Fruit fly (Drosophila melanogaster): Measurements from ENCODE around the gene Sec15.

Sec15 gene

DNA sequence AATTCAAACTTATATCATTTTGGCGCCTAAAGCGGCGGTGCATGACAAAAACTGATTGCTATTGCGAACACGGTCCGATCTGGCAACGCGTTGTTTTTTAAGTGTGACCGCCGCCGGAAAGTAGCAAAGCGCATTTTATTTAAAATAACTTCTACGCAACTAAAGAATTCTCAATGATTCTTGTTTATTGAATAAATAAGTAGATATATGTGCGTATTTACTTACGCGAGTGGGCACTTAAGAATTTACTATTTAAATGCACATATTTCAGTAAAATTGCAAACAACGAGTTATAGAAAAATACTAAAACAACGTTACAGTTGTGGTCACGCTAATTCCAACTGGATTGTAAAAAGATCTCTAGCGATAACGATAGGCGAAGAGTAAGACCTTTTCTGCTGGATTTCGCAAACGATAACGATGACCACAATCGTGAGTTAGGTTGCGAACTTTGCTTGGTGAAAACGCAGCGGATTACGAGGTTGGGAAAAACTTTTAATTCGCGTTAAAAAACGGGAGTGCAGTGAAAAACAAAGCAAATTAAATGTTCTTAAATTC, 48.2 kb upstream of the Sec15 start:
- TF ChIP-seq ey (GFP tag; optimal IDR thresholded peaks at IDR 0.05): no peak
- TF ChIP-seq psq (GFP tag; optimal IDR thresholded peaks at IDR 0.05): no peak
- no peak for TF ChIP-seq GATAd (GFP tag; optimal IDR thresholded peaks at IDR 0.05)
- TF ChIP-seq Mio (GFP tag; optimal IDR thresholded peaks at IDR 0.05): no peak
- TF ChIP-seq Jra (GFP tag; optimal IDR thresholded peaks at IDR 0.05): no peak
- TF ChIP-seq h (GFP tag; optimal IDR thresholded peaks at IDR 0.05): peak; percentile 13
- TF ChIP-seq brk (GFP tag; optimal IDR thresholded peaks at IDR 0.05): no peak
- no peak for TF ChIP-seq fru (GFP tag; optimal IDR thresholded peaks at IDR 0.05)
- TF ChIP-seq br (GFP tag; optimal IDR thresholded peaks at IDR 0.05): no peak
- no peak for TF ChIP-seq Vsx2 (GFP tag; optimal IDR thresholded peaks at IDR 0.05; ENCODE audit: partially characterized antibody)
- no peak for TF ChIP-seq Rel (GFP tag; optimal IDR thresholded peaks at IDR 0.05)
- TF ChIP-seq Rel (tag; optimal IDR thresholded peaks at IDR 0.05): peak; percentile 29
- no peak for TF ChIP-seq Hr78 (GFP tag; optimal IDR thresholded peaks at IDR 0.05)
- TF ChIP-seq rgr (GFP tag; optimal IDR thresholded peaks at IDR 0.05): no peak
- TF ChIP-seq sv (GFP tag; optimal IDR thresholded peaks at IDR 0.05): no peak
- TF ChIP-seq N (GFP tag; optimal IDR thresholded peaks at IDR 0.05): no peak
- TF ChIP-seq Hnf4 (GFP tag; optimal IDR thresholded peaks at IDR 0.05): peak; percentile 16
- no peak for TF ChIP-seq Dfd (GFP tag; optimal IDR thresholded peaks at IDR 0.05)
- TF ChIP-seq CG32264 (GFP tag; optimal IDR thresholded peaks at IDR 0.05): no peak
- TF ChIP-seq dsf (GFP tag; optimal IDR thresholded peaks at IDR 0.05; ENCODE audit: borderline replicate concordance): no peak
- no peak for TF ChIP-seq CG9705 (GFP tag; optimal IDR thresholded peaks at IDR 0.05)
- TF ChIP-seq dl (GFP tag; optimal IDR thresholded peaks at IDR 0.05; ENCODE audit: insufficient read depth in 1 of 2, partially characterized antibody in 2 of 2): peak in 1 of 2 experiments; percentile 5
- no peak for TF ChIP-seq Myc (optimal IDR thresholded peaks at IDR 0.05)
- no peak for TF ChIP-seq usp (GFP tag; optimal IDR thresholded peaks at IDR 0.05)
- no peak for TF ChIP-seq jim (GFP tag; optimal IDR thresholded peaks at IDR 0.05)
- TF ChIP-seq pan (optimal IDR thresholded peaks at IDR 0.05): no peak
- TF ChIP-seq foxo (GFP tag; optimal IDR thresholded peaks at IDR 0.05): no peak
- TF ChIP-seq Dif (GFP tag; optimal IDR thresholded peaks at IDR 0.05; ENCODE audit: partially characterized antibody): peak; percentile 83
- TF ChIP-seq Abd-B (GFP tag; optimal IDR thresholded peaks at IDR 0.05): no peak

DNA sequence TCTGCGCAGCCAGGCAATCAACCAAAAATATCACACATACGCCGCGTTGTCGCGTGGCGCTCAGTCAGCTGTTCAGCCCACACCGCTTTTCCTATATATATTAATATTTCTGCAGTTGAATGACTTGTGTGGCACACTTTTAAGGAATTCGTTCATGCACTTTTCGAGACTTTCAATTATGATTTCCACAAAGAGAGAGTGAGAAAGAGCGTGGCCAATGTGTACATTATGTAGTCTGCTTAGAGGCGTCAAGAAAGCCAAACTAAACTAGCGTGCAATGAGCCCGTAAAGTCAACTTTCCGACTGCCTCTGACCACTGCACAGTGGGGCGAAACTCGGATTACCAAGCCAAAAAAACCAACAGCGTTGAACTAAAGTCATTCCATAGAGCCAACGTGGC, 46.4 kb upstream of the Sec15 start:
- TF ChIP-seq h (GFP tag; optimal IDR thresholded peaks at IDR 0.05) (peak; percentile 49), CrebA (GFP tag; optimal IDR thresholded peaks at IDR 0.05; ENCODE audit: borderline replicate concordance) (no peak), CG9705 (GFP tag; optimal IDR thresholded peaks at IDR 0.05) (no peak)

DNA sequence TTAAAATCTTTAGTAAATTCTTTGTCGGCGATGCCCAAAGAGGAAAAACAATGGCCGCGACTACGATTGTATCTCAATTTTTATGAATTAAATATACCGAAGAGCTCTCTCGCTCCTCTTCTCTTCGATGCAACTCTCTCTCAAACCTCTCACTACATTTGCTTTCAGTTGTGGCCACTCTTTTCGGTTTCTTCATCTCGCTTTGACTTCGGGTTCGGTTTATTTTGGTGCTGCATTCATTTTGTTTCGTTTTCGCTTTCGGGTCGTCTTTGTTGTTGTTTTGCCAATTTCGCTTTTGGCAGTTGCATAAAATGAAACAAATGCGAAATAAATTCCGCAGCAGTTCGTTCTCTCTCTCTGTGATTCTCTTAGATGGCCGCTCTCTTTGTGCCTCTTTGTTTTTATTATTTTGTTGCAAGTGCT, 45.1 kb upstream of the Sec15 start:
- peak; percentile 34 for TF ChIP-seq br (GFP tag; optimal IDR thresholded peaks at IDR 0.05)
- peak; percentile 33 for TF ChIP-seq woc (GFP tag; optimal IDR thresholded peaks at IDR 0.05)
- peak; percentile 57 for TF ChIP-seq Vsx2 (GFP tag; optimal IDR thresholded peaks at IDR 0.05; ENCODE audit: partially characterized antibody)
- peak; percentile 65 for TF ChIP-seq brk (GFP tag; optimal IDR thresholded peaks at IDR 0.05)
- TF ChIP-seq dl (GFP tag; optimal IDR thresholded peaks at IDR 0.05; ENCODE audit: insufficient read depth in 1 of 2, partially characterized antibody in 2 of 2): peak; percentile 80 to 84
- TF ChIP-seq Hnf4 (GFP tag; optimal IDR thresholded peaks at IDR 0.05): no peak
- peak; percentile 78 for TF ChIP-seq Dif (GFP tag; optimal IDR thresholded peaks at IDR 0.05; ENCODE audit: partially characterized antibody)
- TF ChIP-seq CrebA (GFP tag; optimal IDR thresholded peaks at IDR 0.05; ENCODE audit: borderline replicate concordance): peak; percentile 89
- peak; percentile 3 for TF ChIP-seq psq (GFP tag; optimal IDR thresholded peaks at IDR 0.05)
- peak; percentile 86 for TF ChIP-seq Sp1 (GFP tag; optimal IDR thresholded peaks at IDR 0.05)
- TF ChIP-seq Rel (GFP tag; optimal IDR thresholded peaks at IDR 0.05): peak; percentile 78
- TF ChIP-seq Rel (tag; optimal IDR thresholded peaks at IDR 0.05): peak; percentile 47
- TF ChIP-seq Abd-B (GFP tag; optimal IDR thresholded peaks at IDR 0.05): no peak
- no peak for TF ChIP-seq N (GFP tag; optimal IDR thresholded peaks at IDR 0.05)
- TF ChIP-seq sage (GFP tag; optimal IDR thresholded peaks at IDR 0.05): peak; percentile 60

DNA sequence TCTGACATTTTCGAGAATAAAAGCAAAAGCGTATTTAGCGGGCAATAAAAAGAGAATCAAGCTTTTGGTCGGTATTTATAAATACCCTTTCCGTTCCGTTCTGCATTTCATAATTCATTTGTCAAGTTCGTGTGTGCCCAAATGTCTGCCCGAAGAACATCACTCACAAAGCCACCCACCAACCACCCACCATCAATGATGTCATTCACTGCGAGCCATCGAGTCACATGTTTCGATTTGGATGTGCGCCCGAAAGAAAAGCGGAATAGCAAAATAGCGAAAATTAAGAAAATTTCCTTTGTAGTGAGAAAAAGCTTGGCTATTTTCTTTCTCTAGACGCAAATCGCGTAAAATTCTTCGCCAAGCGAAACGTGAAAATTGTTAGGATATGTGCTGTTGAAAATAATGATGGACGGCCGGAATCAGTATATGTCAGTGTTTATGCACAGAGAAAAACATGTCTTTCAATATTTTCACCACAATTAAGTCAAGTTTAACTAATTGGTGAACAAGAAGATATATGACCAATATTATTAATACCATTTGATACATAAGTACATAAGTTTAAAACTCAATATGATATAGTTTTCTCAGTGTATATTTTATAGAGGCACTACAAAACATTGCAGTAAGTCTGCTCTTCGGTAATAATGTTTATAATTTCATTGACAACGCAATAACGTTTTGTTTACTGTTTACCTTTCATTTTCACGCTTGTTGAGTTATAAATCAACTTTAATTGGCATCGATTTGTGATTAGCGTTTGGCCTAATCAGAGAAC, 43.5 kb upstream of the Sec15 start:
- TF ChIP-seq h (GFP tag; optimal IDR thresholded peaks at IDR 0.05) (peak; percentile 66), rgr (GFP tag; optimal IDR thresholded peaks at IDR 0.05) (peak; percentile 68), CrebA (GFP tag; optimal IDR thresholded peaks at IDR 0.05; ENCODE audit: borderline replicate concordance) (no peak), ey (GFP tag; optimal IDR thresholded peaks at IDR 0.05) (peak; percentile 41), Jra (GFP tag; optimal IDR thresholded peaks at IDR 0.05) (peak; percentile 3), OdsH (GFP tag; optimal IDR thresholded peaks at IDR 0.05) (peak; percentile 55), CG9705 (GFP tag; optimal IDR thresholded peaks at IDR 0.05) (no peak), psq (GFP tag; optimal IDR thresholded peaks at IDR 0.05) (peak; percentile 39), sage (GFP tag; optimal IDR thresholded peaks at IDR 0.05) (no peak), fru (GFP tag; optimal IDR thresholded peaks at IDR 0.05) (peak; percentile 19), lola (GFP tag; optimal IDR thresholded peaks at IDR 0.05) (no peak), Hr78 (GFP tag; optimal IDR thresholded peaks at IDR 0.05) (no peak), Sp1 (GFP tag; optimal IDR thresholded peaks at IDR 0.05) (peak; percentile 61), HLH106 (tag; optimal IDR thresholded peaks at IDR 0.05) (peak; percentile 53), CG32264 (GFP tag; optimal IDR thresholded peaks at IDR 0.05) (no peak), Hnf4 (GFP tag; optimal IDR thresholded peaks at IDR 0.05) (peak; percentile 44), br (GFP tag; optimal IDR thresholded peaks at IDR 0.05) (peak; percentile 44), brk (GFP tag; optimal IDR thresholded peaks at IDR 0.05) (no peak), Hr83 (GFP tag; optimal IDR thresholded peaks at IDR 0.05; ENCODE audit: poor library complexity, severe bottlenecking) (no peak), Dif (GFP tag; optimal IDR thresholded peaks at IDR 0.05; ENCODE audit: partially characterized antibody) (no peak), foxo (GFP tag; optimal IDR thresholded peaks at IDR 0.05) (peak in 1 of 2 experiments; percentile 29)

Measured in whole organism, wandering third instar larva.